Worm (Caenorhabditis elegans): ENCODE measurements around the gene F54D5.24.
"Not testable (repeated sequence)": the region's sequence is repeated elsewhere in the genome, so short reads cannot be mapped to it uniquely, and the experiment has no call there.

The F54D5.24 gene

ce11 chrII:11547254-11547687 lies 8.5 kb upstream of the F54D5.24 start, which contains the start of gene F54D5.7:
TSS of gene F54D5.7 (plus strand) at chrII:11547517.
- TF ChIP-seq flt-1 (GFP tag; IDR thresholded peaks at IDR 0.05): 0 out of 2 replicates have a peak, but pooled peaks have one; percentile 13
- no peak for TF ChIP-seq cog-1 (tag; optimal IDR thresholded peaks at IDR 0.05)
- no peak for TF ChIP-seq ztf-23 (GFP tag; IDR thresholded peaks at IDR 0.05)
- TF ChIP-seq ztf-29 (GFP tag; IDR thresholded peaks at IDR 0.05): no peak
- TF ChIP-seq tab-1 (GFP tag; IDR thresholded peaks at IDR 0.05): no peak

DNA sequence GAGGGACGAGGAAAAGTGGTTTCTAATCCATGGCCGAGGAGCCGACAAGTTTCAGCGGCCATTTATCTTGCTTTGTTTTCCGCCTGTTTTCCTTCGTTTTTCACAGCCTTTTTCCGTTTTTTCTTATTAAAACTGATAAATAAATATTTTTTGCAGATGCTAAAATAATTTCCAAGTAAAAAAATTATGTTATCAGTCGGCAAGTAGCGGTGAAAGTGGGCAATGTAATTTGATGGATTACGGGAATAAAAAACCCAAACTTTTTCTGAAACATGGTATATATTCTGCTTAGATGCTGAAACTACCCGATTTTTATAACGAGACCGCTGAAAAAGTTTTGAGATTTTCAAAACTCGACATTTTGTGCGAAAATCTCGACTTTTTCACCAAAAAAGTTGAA lies 3.8 kb upstream of the F54D5.24 start, which contains the start of gene dhgd-1:
Gene dhgd-1 (minus strand): TSS at position 101 of the 400 bp plus-strand sequence.
- not testable (repeated sequence) for TF ChIP-seq med-1 (GFP tag; optimal IDR thresholded peaks at IDR 0.05; ENCODE audit: insufficient read depth); tab-1 (GFP tag; IDR thresholded peaks at IDR 0.05); cog-1 (tag; optimal IDR thresholded peaks at IDR 0.05)

- TF ChIP-seq tab-1 (GFP tag; IDR thresholded peaks at IDR 0.05) (no peak), ztf-29 (GFP tag; IDR thresholded peaks at IDR 0.05) (no peak), ztf-23 (GFP tag; IDR thresholded peaks at IDR 0.05) (no peak), med-1 (GFP tag; optimal IDR thresholded peaks at IDR 0.05; ENCODE audit: insufficient read depth) (no peak), cog-1 (tag; optimal IDR thresholded peaks at IDR 0.05) (no peak), ref-1 (GFP tag; conservative IDR thresholded peaks at IDR 0.05) (no peak), klf-2 (GFP tag; conservative IDR thresholded peaks at IDR 0.05) (no peak), T22C8.4 (GFP tag; IDR thresholded peaks at IDR 0.05) (no peak), flt-1 (GFP tag; IDR thresholded peaks at IDR 0.05) (no peak)
These were observed 589 bp downstream of the F54D5.24 start, which contains the start of gene F54D5.17 for ce11 chrII:11556338-11556737. TSS of gene F54D5.17 (plus strand) at chrII:11556638.

DNA sequence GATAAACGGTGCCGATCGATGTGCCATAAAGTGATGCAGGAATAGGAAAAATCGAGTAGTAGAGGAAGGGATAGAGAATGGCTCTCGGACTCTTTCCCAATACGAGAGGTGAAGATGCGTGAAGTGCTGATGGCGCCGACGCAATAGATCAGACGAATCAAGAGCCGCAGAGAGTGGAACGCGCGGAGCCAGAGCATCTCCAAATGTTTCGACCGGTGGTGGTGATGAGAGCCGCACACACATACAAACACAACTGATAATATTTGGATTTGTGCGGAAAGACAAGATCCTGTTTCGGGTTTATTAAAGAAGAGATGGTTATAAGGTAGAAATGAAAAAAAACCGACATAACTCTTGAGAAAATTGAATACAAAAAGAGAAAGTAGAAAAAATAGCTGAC lies 8.4 kb downstream of the F54D5.24 start, which contains the start of gene F54D5.15:
Gene F54D5.15 (minus strand): TSS at position 101 of the 400 bp plus-strand sequence.
- TF ChIP-seq flt-1 (GFP tag; IDR thresholded peaks at IDR 0.05) (no peak), ref-1 (GFP tag; conservative IDR thresholded peaks at IDR 0.05) (no peak), cog-1 (tag; optimal IDR thresholded peaks at IDR 0.05) (no peak), T22C8.4 (GFP tag; IDR thresholded peaks at IDR 0.05) (no peak), klf-2 (GFP tag; conservative IDR thresholded peaks at IDR 0.05) (no peak), ztf-23 (GFP tag; IDR thresholded peaks at IDR 0.05) (no peak), med-1 (GFP tag; optimal IDR thresholded peaks at IDR 0.05; ENCODE audit: insufficient read depth) (no peak), tab-1 (GFP tag; IDR thresholded peaks at IDR 0.05) (no peak), ztf-29 (GFP tag; IDR thresholded peaks at IDR 0.05) (no peak)

- TF ChIP-seq ztf-23 (GFP tag; IDR thresholded peaks at IDR 0.05): peak; percentile 47; the same call in 1 of the 2 replicates
- no peak for TF ChIP-seq ref-1 (GFP tag; conservative IDR thresholded peaks at IDR 0.05)
- TF ChIP-seq klf-2 (GFP tag; conservative IDR thresholded peaks at IDR 0.05): no peak
- TF ChIP-seq flt-1 (GFP tag; IDR thresholded peaks at IDR 0.05): peak; percentile 72; the same call in 1 of the 2 replicates
- TF ChIP-seq med-1 (GFP tag; optimal IDR thresholded peaks at IDR 0.05; ENCODE audit: insufficient read depth): no peak
- peak; percentile 70 for TF ChIP-seq cog-1 (tag; optimal IDR thresholded peaks at IDR 0.05)
- 0 out of 2 replicates have a peak, but pooled peaks have one; percentile 65 for TF ChIP-seq tab-1 (GFP tag; IDR thresholded peaks at IDR 0.05)
- TF ChIP-seq ztf-29 (GFP tag; IDR thresholded peaks at IDR 0.05): no peak
These were observed 11.4 kb downstream of the F54D5.24 start, which contains the start of gene F54D5.5 for ce11 chrII:11566970-11567711. TSS of gene F54D5.5 (minus strand) at chrII:11567020.

DNA sequence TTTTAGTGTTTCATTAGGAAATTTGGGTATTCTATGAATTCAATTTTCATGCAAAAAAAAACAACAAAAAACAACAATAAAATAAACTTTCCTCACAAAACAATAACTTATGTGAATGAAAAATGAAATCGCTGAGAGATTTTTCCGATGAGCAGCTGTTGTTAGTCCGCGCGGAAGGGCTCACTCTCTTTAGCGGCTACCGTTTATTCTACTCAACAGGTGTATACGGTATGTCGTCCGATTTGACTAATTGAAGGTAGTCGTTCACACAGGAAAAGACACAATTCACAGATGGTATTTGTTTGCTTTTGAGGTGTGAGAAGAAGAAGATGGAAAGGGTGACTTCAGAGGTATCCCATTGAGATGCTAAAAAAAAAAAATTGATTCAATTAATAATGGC lies 12.9 kb downstream of the F54D5.24 start:
- TF ChIP-seq klf-2 (GFP tag; conservative IDR thresholded peaks at IDR 0.05) (no peak), cog-1 (tag; optimal IDR thresholded peaks at IDR 0.05) (no peak), tab-1 (GFP tag; IDR thresholded peaks at IDR 0.05) (no peak), ref-1 (GFP tag; conservative IDR thresholded peaks at IDR 0.05) (no peak), ztf-29 (GFP tag; IDR thresholded peaks at IDR 0.05) (no peak), flt-1 (GFP tag; IDR thresholded peaks at IDR 0.05) (no peak), ztf-23 (GFP tag; IDR thresholded peaks at IDR 0.05) (no peak), med-1 (GFP tag; optimal IDR thresholded peaks at IDR 0.05; ENCODE audit: insufficient read depth) (no peak), T22C8.4 (GFP tag; IDR thresholded peaks at IDR 0.05) (no peak)

- no peak for TF ChIP-seq cog-1 (tag; optimal IDR thresholded peaks at IDR 0.05)
- no peak for TF ChIP-seq ref-1 (GFP tag; conservative IDR thresholded peaks at IDR 0.05)
- no peak for TF ChIP-seq flt-1 (GFP tag; IDR thresholded peaks at IDR 0.05)
- TF ChIP-seq T22C8.4 (GFP tag; IDR thresholded peaks at IDR 0.05): no peak
- TF ChIP-seq med-1 (GFP tag; optimal IDR thresholded peaks at IDR 0.05; ENCODE audit: insufficient read depth): no peak
- no peak for TF ChIP-seq ztf-29 (GFP tag; IDR thresholded peaks at IDR 0.05)
- no peak for TF ChIP-seq tab-1 (GFP tag; IDR thresholded peaks at IDR 0.05)
- no peak for TF ChIP-seq ztf-23 (GFP tag; IDR thresholded peaks at IDR 0.05)
- no peak for TF ChIP-seq klf-2 (GFP tag; conservative IDR thresholded peaks at IDR 0.05)
These were observed 13.6 kb downstream of the F54D5.24 start, which contains the start of the genes F54D5.23 and F54D5.4 for ce11 chrII:11569213-11569868. TSS of gene F54D5.23 (minus strand) at chrII:11569287. TSS of gene F54D5.4 (plus strand) at chrII:11569818.

ce11 chrII:11571260-11571854 lies 15.6 kb downstream of the F54D5.24 start, which contains the start of gene F54D5.3:
TSS of gene F54D5.3 (plus strand) at chrII:11571805.
- TF ChIP-seq ztf-23 (GFP tag; IDR thresholded peaks at IDR 0.05) (no peak), ztf-29 (GFP tag; IDR thresholded peaks at IDR 0.05) (no peak), klf-2 (GFP tag; conservative IDR thresholded peaks at IDR 0.05) (no peak), ref-1 (GFP tag; conservative IDR thresholded peaks at IDR 0.05) (no peak), T22C8.4 (GFP tag; IDR thresholded peaks at IDR 0.05) (no peak), flt-1 (GFP tag; IDR thresholded peaks at IDR 0.05) (no peak), cog-1 (tag; optimal IDR thresholded peaks at IDR 0.05) (no peak), tab-1 (GFP tag; IDR thresholded peaks at IDR 0.05) (no peak), med-1 (GFP tag; optimal IDR thresholded peaks at IDR 0.05; ENCODE audit: insufficient read depth) (no peak)

All from whole organism, midembryonic.